Fruit fly (Drosophila melanogaster): ENCODE measurements around the gene chas.

Gene chas

DNA sequence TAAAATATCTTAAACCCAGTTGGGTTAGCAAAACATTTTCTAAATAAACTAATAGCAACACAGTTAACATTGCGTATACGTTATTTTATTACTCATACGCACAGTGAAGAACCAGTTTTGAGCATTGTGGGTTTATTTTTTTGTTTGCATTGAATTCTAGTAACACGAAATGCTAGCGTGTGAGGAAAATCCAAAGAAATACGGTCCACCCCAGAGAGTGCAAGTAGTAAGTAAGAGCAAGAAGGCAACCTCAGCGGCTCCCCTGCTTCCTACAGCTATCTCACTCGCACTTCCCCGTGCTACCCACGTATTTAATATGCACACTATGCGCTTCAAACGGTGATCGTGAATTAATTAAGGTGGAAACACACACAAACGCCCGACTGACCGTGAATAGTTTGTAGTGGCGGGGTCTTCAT is 73.5 kb downstream of the chas start (continued):
- peak; percentile 91 for TF ChIP-seq HmgZ (tag; optimal IDR thresholded peaks at IDR 0.05)
- peak; percentile 73 for TF ChIP-seq Mes4 (GFP tag; optimal IDR thresholded peaks at IDR 0.05)
- TF ChIP-seq CG12299 (tag; optimal IDR thresholded peaks at IDR 0.05): peak; percentile 85
- peak; percentile 50 for TF ChIP-seq klu (GFP tag; IDR thresholded peaks at IDR 0.05)
- peak; percentile 68 for TF ChIP-seq tx (GFP tag; optimal IDR thresholded peaks at IDR 0.05)
- TF ChIP-seq CG18619 (GFP tag; optimal IDR thresholded peaks at IDR 0.05): peak; percentile 86
- TF ChIP-seq Fer3 (tag; optimal IDR thresholded peaks at IDR 0.05): peak; percentile 89
- TF ChIP-seq ci (GFP tag; IDR thresholded peaks at IDR 0.05): peak; percentile 74
- TF ChIP-seq CG11093 (GFP tag; IDR thresholded peaks at IDR 0.05): peak; percentile 65; the same call in 2 of the 3 replicates
- peak; percentile 56 for TF ChIP-seq abd-A (tag; optimal IDR thresholded peaks at IDR 0.05)
- peak; percentile 87 for TF ChIP-seq lilli (GFP tag; optimal IDR thresholded peaks at IDR 0.05)
- TF ChIP-seq Side (GFP tag; optimal IDR thresholded peaks at IDR 0.05): peak; percentile 74
- peak; percentile 81 for TF ChIP-seq CG10366 (GFP tag; IDR thresholded peaks at IDR 0.05)
- peak; percentile 46 for TF ChIP-seq NC2α (GFP tag; optimal IDR thresholded peaks at IDR 0.05)
- TF ChIP-seq kay (GFP tag; optimal IDR thresholded peaks at IDR 0.05): peak; percentile 72
- peak; percentile 75 for TF ChIP-seq CG12155 (GFP tag; optimal IDR thresholded peaks at IDR 0.05)
- TF ChIP-seq C15 (GFP tag; IDR thresholded peaks at IDR 0.05): 0 out of 3 replicates have a peak, but pooled peaks have one; percentile 42
- TF ChIP-seq wek (GFP tag; optimal IDR thresholded peaks at IDR 0.05): peak; percentile 82
- TF ChIP-seq Usf (GFP tag; optimal IDR thresholded peaks at IDR 0.05): peak; percentile 58
- TF ChIP-seq CG11723 (GFP tag; optimal IDR thresholded peaks at IDR 0.05): peak; percentile 83
- peak; percentile 44 for TF ChIP-seq CG13123 (GFP tag; optimal IDR thresholded peaks at IDR 0.05)
- TF ChIP-seq MESR4 (GFP tag; optimal IDR thresholded peaks at IDR 0.05): peak; percentile 10
- TF ChIP-seq CG4730 (GFP tag; IDR thresholded peaks at IDR 0.05): peak; percentile 71
- peak; percentile 91 for TF ChIP-seq CG7839 (tag; optimal IDR thresholded peaks at IDR 0.05)
- no peak for TF ChIP-seq bbx (GFP tag; IDR thresholded peaks at IDR 0.05; ENCODE audit: partially characterized antibody)
- TF ChIP-seq nerfin-1 (tag; optimal IDR thresholded peaks at IDR 0.05): peak; percentile 86
- peak; percentile 83 for TF ChIP-seq CG6689 (GFP tag; IDR thresholded peaks at IDR 0.05)
- TF ChIP-seq Dfd (GFP tag; optimal IDR thresholded peaks at IDR 0.05): no peak
- TF ChIP-seq CG16815 (GFP tag; optimal IDR thresholded peaks at IDR 0.05): peak; percentile 62
- TF ChIP-seq chinmo (GFP tag; IDR thresholded peaks at IDR 0.05; ENCODE audit: partially characterized antibody): peak; percentile 95
- peak; percentile 91 for TF ChIP-seq HHEX (GFP tag; optimal IDR thresholded peaks at IDR 0.05)
- peak; percentile 71 for TF ChIP-seq CG4707 (GFP tag; optimal IDR thresholded peaks at IDR 0.05)
- peak; percentile 47 for TF ChIP-seq trh (GFP tag; optimal IDR thresholded peaks at IDR 0.05)
- no peak for TF ChIP-seq Neu2 (GFP tag; optimal IDR thresholded peaks at IDR 0.05; ENCODE audit: borderline replicate concordance)
- peak; percentile 93 for TF ChIP-seq gem (tag; optimal IDR thresholded peaks at IDR 0.05)
- peak; percentile 88 for TF ChIP-seq CG2712 (tag; optimal IDR thresholded peaks at IDR 0.05)
- TF ChIP-seq nmo (GFP tag; optimal IDR thresholded peaks at IDR 0.05): peak; percentile 91
- peak in 1 of 2 experiments; percentile 72 for TF ChIP-seq Hr78 (GFP tag; optimal IDR thresholded peaks at IDR 0.05)
- TF ChIP-seq nerfin-2 (GFP tag; IDR thresholded peaks at IDR 0.05; ENCODE audit: partially characterized antibody): no peak
- TF ChIP-seq CG30403 (GFP tag; optimal IDR thresholded peaks at IDR 0.05): peak; percentile 86
- TF ChIP-seq cwo (GFP tag; optimal IDR thresholded peaks at IDR 0.05): peak; percentile 83
- peak; percentile 61 for TF ChIP-seq slou (GFP tag; optimal IDR thresholded peaks at IDR 0.05)
- peak; percentile 90 for TF ChIP-seq Sox102F (GFP tag; optimal IDR thresholded peaks at IDR 0.05)
- TF ChIP-seq CG3163 (GFP tag; optimal IDR thresholded peaks at IDR 0.05): peak; percentile 10
- peak; percentile 58 for TF ChIP-seq twi (tag; optimal IDR thresholded peaks at IDR 0.05)
- TF ChIP-seq phol (tag; optimal IDR thresholded peaks at IDR 0.05): peak; percentile 89
- TF ChIP-seq tio (GFP tag; optimal IDR thresholded peaks at IDR 0.05): peak; percentile 77
- TF ChIP-seq CHES-1-like (GFP tag; optimal IDR thresholded peaks at IDR 0.05): peak; percentile 81
- peak; percentile 69 for TF ChIP-seq MTF-1 (GFP tag; optimal IDR thresholded peaks at IDR 0.05; ENCODE audit: borderline replicate concordance)
- TF ChIP-seq E2f1 (GFP tag; IDR thresholded peaks at IDR 0.05): peak; percentile 72

Data from whole organism, embryonic.